Fruit fly (Drosophila melanogaster): ENCODE results near the gene Hr39.
A peak's percentile ranks its signal among the peaks of the same experiment; 100 is the strongest.

Gene Hr39

DNA sequence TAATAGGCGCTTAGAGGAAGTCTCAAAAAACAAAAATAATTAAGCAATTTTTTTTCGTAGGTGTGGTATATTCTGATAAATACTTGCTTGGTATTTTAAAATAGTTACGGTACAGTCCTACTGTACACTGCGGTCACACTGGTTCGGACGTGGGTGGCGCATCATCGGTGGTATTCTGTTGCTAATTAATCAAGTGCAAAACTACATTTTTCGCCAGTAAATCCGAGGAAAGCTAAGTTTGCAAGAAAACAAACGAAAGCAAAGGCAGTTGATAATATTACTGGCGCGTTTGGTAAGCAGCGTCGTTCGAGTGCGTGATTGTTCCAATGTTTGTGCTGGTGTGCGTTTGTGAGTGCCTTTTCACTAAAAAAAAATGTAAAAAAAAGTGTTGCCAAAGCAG is 25.8 kb downstream of the Hr39 start, which contains the start of gene CG8671 (continued):
- TF ChIP-seq maf-S (GFP tag; optimal IDR thresholded peaks at IDR 0.05) (no peak), ato (GFP tag; IDR thresholded peaks at IDR 0.05; ENCODE audit: partially characterized antibody) (no peak), zen (tag; optimal IDR thresholded peaks at IDR 0.05) (peak; percentile 44), nom (GFP tag; optimal IDR thresholded peaks at IDR 0.05) (peak; percentile 14), CG17186 (GFP tag; optimal IDR thresholded peaks at IDR 0.05) (peak; percentile 1), Atf3 (GFP tag; optimal IDR thresholded peaks at IDR 0.05) (no peak), YL-1 (GFP tag; optimal IDR thresholded peaks at IDR 0.05) (peak; percentile 59), Vsx1 (GFP tag; optimal IDR thresholded peaks at IDR 0.05) (peak; percentile 53), BEAF-32 (GFP tag; optimal IDR thresholded peaks at IDR 0.05) (peak; percentile 33), ssp (GFP tag; IDR thresholded peaks at IDR 0.05) (peak; percentile 19; the same call in 1 of the 2 replicates), CG15073 (GFP tag; optimal IDR thresholded peaks at IDR 0.05) (no peak), CG15601 (tag; optimal IDR thresholded peaks at IDR 0.05) (peak; percentile 7), cwo (GFP tag; optimal IDR thresholded peaks at IDR 0.05) (no peak), fd64A (GFP tag; optimal IDR thresholded peaks at IDR 0.05) (no peak), Bgb (GFP tag; IDR thresholded peaks at IDR 0.05; ENCODE audit: partially characterized antibody) (peak; percentile 35; the same call in 1 of the 2 replicates), row (GFP tag; IDR thresholded peaks at IDR 0.05) (peak; percentile 45; the same call in 2 of the 3 replicates), ase (GFP tag; IDR thresholded peaks at IDR 0.05) (no peak), Scr (GFP tag; IDR thresholded peaks at IDR 0.05; ENCODE audit: partially characterized antibody) (0 out of 2 replicates have a peak, but pooled peaks have one; percentile 6), ken (GFP tag; IDR thresholded peaks at IDR 0.05) (no peak), CG2712 (tag; optimal IDR thresholded peaks at IDR 0.05) (peak; percentile 27), crol (GFP tag; IDR thresholded peaks at IDR 0.05) (no peak), Jarid2 (GFP tag; optimal IDR thresholded peaks at IDR 0.05) (peak; percentile 72), B-H2 (GFP tag; optimal IDR thresholded peaks at IDR 0.05) (no peak), sug (tag; optimal IDR thresholded peaks at IDR 0.05) (peak; percentile 29), Ptx1 (GFP tag; IDR thresholded peaks at IDR 0.05) (no peak), HHEX (GFP tag; optimal IDR thresholded peaks at IDR 0.05) (no peak), CG30020 (tag; optimal IDR thresholded peaks at IDR 0.05) (peak; percentile 53), CG2199 (GFP tag; IDR thresholded peaks at IDR 0.05) (0 out of 3 replicates have a peak, but pooled peaks have one; percentile 30), CG14667 (GFP tag; IDR thresholded peaks at IDR 0.05) (no peak), CG1603 (tag; optimal IDR thresholded peaks at IDR 0.05) (peak; percentile 62), CG8290 (GFP tag; optimal IDR thresholded peaks at IDR 0.05) (peak; percentile 36), CG8290 (tag; optimal IDR thresholded peaks at IDR 0.05) (no peak), CG9797 (GFP tag; optimal IDR thresholded peaks at IDR 0.05) (peak; percentile 82), CG3838 (GFP tag; optimal IDR thresholded peaks at IDR 0.05) (no peak), CG4282 (GFP tag; optimal IDR thresholded peaks at IDR 0.05) (no peak), CG6254 (GFP tag; optimal IDR thresholded peaks at IDR 0.05) (no peak), Dp (GFP tag; optimal IDR thresholded peaks at IDR 0.05) (peak; percentile 35), Dref (GFP tag; IDR thresholded peaks at IDR 0.05) (no peak), gcm (GFP tag; optimal IDR thresholded peaks at IDR 0.05) (peak; percentile 19), cad (GFP tag; optimal IDR thresholded peaks at IDR 0.05) (no peak), peb (GFP tag; IDR thresholded peaks at IDR 0.05) (no peak), CG1024 (GFP tag; IDR thresholded peaks at IDR 0.05) (0 out of 2 replicates have a peak, but pooled peaks have one; percentile 5), CG3726 (GFP tag; IDR thresholded peaks at IDR 0.05) (no peak), phol (tag; optimal IDR thresholded peaks at IDR 0.05) (peak; percentile 2), sima (GFP tag; optimal IDR thresholded peaks at IDR 0.05) (no peak), CG12659 (GFP tag; optimal IDR thresholded peaks at IDR 0.05) (peak; percentile 66), NfI (GFP tag; optimal IDR thresholded peaks at IDR 0.05) (peak; percentile 14), Ssrp (tag; optimal IDR thresholded peaks at IDR 0.05) (no peak), CG32532 (GFP tag; IDR thresholded peaks at IDR 0.05) (peak; percentile 31; the same call in 1 of the 2 replicates), repo (GFP tag; optimal IDR thresholded peaks at IDR 0.05) (peak; percentile 29), E2f2 (GFP tag; IDR thresholded peaks at IDR 0.05) (peak; percentile 43; the same call in 1 of the 2 replicates)
